Worm (Caenorhabditis elegans) whole organism, early embryonic: Measurements from ENCODE around the gene srg-10.

ENCODE experiments used
- B0310.2 ChIP-seq: sonication (generic microtip); optimal IDR thresholded peaks from 2 replicates; lab custom pipeline; 2016; ENCODE audit warnings: mild to moderate bottlenecking, missing genetic modification characterization, missing compliant biosample characterization
- F13C5.2 ChIP-seq: sonication (generic microtip); optimal IDR thresholded peaks from 2 replicates; lab custom pipeline; 2017; ENCODE audit warnings: mild to moderate bottlenecking, missing genetic modification characterization, inconsistent platforms, missing compliant biosample characterization
- aly-1 ChIP-seq: sonication (generic microtip); optimal IDR thresholded peaks from 2 replicates; lab custom pipeline; 2016; ENCODE audit warnings: missing genetic modification characterization, missing compliant biosample characterization
- ama-1 ChIP-seq: fragments of 150-350 bp; optimal IDR thresholded peaks from 2 replicates; lab custom pipeline; 2014
- ceh-13 ChIP-seq: fragments of 200-800 bp; sonication (Bioruptor generic); optimal IDR thresholded peaks from 2 replicates; lab custom pipeline; 2018; ENCODE audit warnings: mild to moderate bottlenecking, missing genetic modification characterization, missing compliant biosample characterization
- ceh-36 ChIP-seq: sonication (generic microtip); optimal IDR thresholded peaks from 2 replicates; lab custom pipeline; 2016; ENCODE audit warnings: missing genetic modification characterization, inconsistent platforms, missing compliant biosample characterization
- ets-7 ChIP-seq: sonication (generic microtip); optimal IDR thresholded peaks from 2 replicates; lab custom pipeline; 2016; ENCODE audit warnings: missing genotype, missing genetic modification characterization, missing compliant biosample characterization
- flt-1 ChIP-seq: fragments of 200-800 bp; sonication (Bioruptor generic); IDR thresholded peaks from 2 replicates; pipeline ENCODE4 v1.3.6; 2022; ENCODE audit warnings: missing genetic modification characterization, missing compliant biosample characterization
- hmbx-1 ChIP-seq: sonication (generic microtip); optimal IDR thresholded peaks from 2 replicates; lab custom pipeline; 2016; ENCODE audit warnings: mild to moderate bottlenecking, missing genetic modification characterization, missing compliant biosample characterization
- hmg-4 ChIP-seq: fragments of 200-800 bp; sonication (Bioruptor generic); optimal IDR thresholded peaks from 2 replicates; lab custom pipeline; 2018; ENCODE audit warnings: mild to moderate bottlenecking, missing genetic modification characterization, missing compliant biosample characterization
- hnd-1 ChIP-seq: sonication (generic microtip); optimal IDR thresholded peaks from 2 replicates; lab custom pipeline; 2016; ENCODE audit warnings: missing genetic modification characterization, missing compliant biosample characterization
- pes-1 ChIP-seq: fragments of 200-800 bp; sonication (Bioruptor generic); IDR thresholded peaks from 2 replicates; pipeline ENCODE4 v1.3.6; 2022; ENCODE audit warnings: missing genetic modification reagents, missing genetic modification characterization, missing compliant biosample characterization
- scrt-1 ChIP-seq: fragments of 200-800 bp; sonication (Bioruptor generic); IDR thresholded peaks from 2 replicates; pipeline ENCODE4 v1.3.6; 2022; ENCODE audit warnings: missing genetic modification characterization, missing compliant biosample characterization
- sea-1 ChIP-seq: fragments of 200-800 bp; sonication (Bioruptor generic); conservative IDR thresholded peaks from 2 replicates; pipeline ENCODE4 v1.3.6; 2022; ENCODE audit warnings: missing genetic modification characterization, missing compliant biosample characterization
- tbx-11 ChIP-seq: fragments of 200-800 bp; sonication (Bioruptor generic); IDR thresholded peaks from 2 replicates; pipeline ENCODE4 v1.3.6; 2022; ENCODE audit warnings: missing genetic modification characterization, missing compliant biosample characterization
- tbx-37 ChIP-seq: fragments of 200-800 bp; sonication (Bioruptor generic); conservative IDR thresholded peaks from 2 replicates; pipeline ENCODE4 v1.3.6; 2022; ENCODE audit warnings: missing genetic modification reagents, missing genetic modification characterization, missing compliant biosample characterization
- tra-4 ChIP-seq: sonication (generic microtip); optimal IDR thresholded peaks from 2 replicates; lab custom pipeline; 2017; ENCODE audit warnings: missing genetic modification characterization, missing compliant biosample characterization

Gene srg-10

ce11 chrIII:4649811-4650544 lies 27.6 kb upstream of the srg-10 start, which contains the start of gene ppm-2:
ppm-2 (plus strand) TSS chrIII:4650494.
- TF ChIP-seq sea-1 (GFP tag; lab: Robert Waterston, UW) (no peak), ceh-13 (GFP tag; lab: Kevin White, UChicago) (no peak), tbx-37 (no peak), hnd-1 (tag; lab: Kevin White, UChicago) (no peak)

- no peak for TF ChIP-seq ceh-13 (GFP tag; lab: Kevin White, UChicago)
Observed at ce11 chrIII:4653374-4653773, 24.2 kb upstream of the srg-10 start.

ce11 chrIII:4653912-4654311 lies 23.7 kb upstream of the srg-10 start:
- TF ChIP-seq tra-4 (tag; lab: Kevin White, UChicago), result no peak
- TF ChIP-seq hmg-4, result no peak
- no peak for TF ChIP-seq tbx-11 (GFP tag; lab: Robert Waterston, UW)
- TF ChIP-seq aly-1, result no peak
- no peak for TF ChIP-seq F13C5.2 (tag; lab: Kevin White, UChicago)
- no peak for TF ChIP-seq scrt-1 (GFP tag; lab: Robert Waterston, UW)
- TF ChIP-seq ceh-13 (GFP tag; lab: Kevin White, UChicago), result no peak
- no peak for TF ChIP-seq flt-1 (GFP tag; lab: Robert Waterston, UW)
- no peak for TF ChIP-seq sea-1 (GFP tag; lab: Robert Waterston, UW)
- TF ChIP-seq hnd-1 (tag; lab: Kevin White, UChicago), result no peak
- TF ChIP-seq ama-1 (lab: Kevin White, UChicago), result no peak
- TF ChIP-seq tbx-37, result no peak
- no peak for TF ChIP-seq B0310.2
- TF ChIP-seq ceh-36 (tag; lab: Kevin White, UChicago), result no peak
- no peak for TF ChIP-seq ets-7
- TF ChIP-seq pes-1 (GFP tag; lab: Robert Waterston, UW), result no peak
- TF ChIP-seq hmbx-1 (tag; lab: Kevin White, UChicago), result no peak

ce11 chrIII:4655402-4655801 lies 22.2 kb upstream of the srg-10 start, which contains the start of gene T23F11.2:
T23F11.2 (minus strand) TSS chrIII:4655502.
- TF ChIP-seq tra-4 (tag; lab: Kevin White, UChicago) (no peak), ceh-13 (GFP tag; lab: Kevin White, UChicago) (no peak), aly-1 (no peak), tbx-11 (GFP tag; lab: Robert Waterston, UW) (no peak), hmg-4 (no peak), ets-7 (no peak), tbx-37 (no peak), hmbx-1 (tag; lab: Kevin White, UChicago) (no peak), B0310.2 (no peak), ama-1 (lab: Kevin White, UChicago) (no peak), flt-1 (GFP tag; lab: Robert Waterston, UW) (no peak), hnd-1 (tag; lab: Kevin White, UChicago) (no peak), sea-1 (GFP tag; lab: Robert Waterston, UW) (no peak), ceh-36 (tag; lab: Kevin White, UChicago) (no peak), F13C5.2 (tag; lab: Kevin White, UChicago) (no peak), pes-1 (GFP tag; lab: Robert Waterston, UW) (no peak), scrt-1 (GFP tag; lab: Robert Waterston, UW) (no peak)

ce11 chrIII:4656415-4656814 lies 21.2 kb upstream of the srg-10 start:
- TF ChIP-seq F13C5.2 (tag; lab: Kevin White, UChicago) (no peak), tbx-11 (GFP tag; lab: Robert Waterston, UW) (no peak), sea-1 (GFP tag; lab: Robert Waterston, UW) (no peak), ets-7 (no peak), ceh-13 (GFP tag; lab: Kevin White, UChicago) (no peak), ama-1 (lab: Kevin White, UChicago) (no peak), hnd-1 (tag; lab: Kevin White, UChicago) (no peak), tbx-37 (no peak), tra-4 (tag; lab: Kevin White, UChicago) (no peak), ceh-36 (tag; lab: Kevin White, UChicago) (no peak), flt-1 (GFP tag; lab: Robert Waterston, UW) (no peak), hmbx-1 (tag; lab: Kevin White, UChicago) (no peak), pes-1 (GFP tag; lab: Robert Waterston, UW) (no peak), hmg-4 (no peak), scrt-1 (GFP tag; lab: Robert Waterston, UW) (no peak), aly-1 (no peak), B0310.2 (no peak)

- no peak for TF ChIP-seq aly-1
Observed at ce11 chrIII:4657386-4657785, 20.2 kb upstream of the srg-10 start.

ce11 chrIII:4658384-4658844 lies 19.2 kb upstream of the srg-10 start, which contains the start of gene cdka-1:
cdka-1 (plus strand) TSS chrIII:4658794.
- TF ChIP-seq flt-1 (GFP tag; lab: Robert Waterston, UW) (no peak), ceh-36 (tag; lab: Kevin White, UChicago) (no peak), scrt-1 (GFP tag; lab: Robert Waterston, UW) (no peak), ceh-13 (GFP tag; lab: Kevin White, UChicago) (no peak), tra-4 (tag; lab: Kevin White, UChicago) (no peak), sea-1 (GFP tag; lab: Robert Waterston, UW) (no peak), F13C5.2 (tag; lab: Kevin White, UChicago) (no peak), hmg-4 (no peak), tbx-11 (GFP tag; lab: Robert Waterston, UW) (no peak), aly-1 (no peak), hmbx-1 (tag; lab: Kevin White, UChicago) (no peak), pes-1 (GFP tag; lab: Robert Waterston, UW) (no peak), ets-7 (no peak), tbx-37 (no peak), hnd-1 (tag; lab: Kevin White, UChicago) (no peak)
